Fruit fly (Drosophila melanogaster): ENCODE data around the gene CG7142.
A peak's percentile ranks its signal among the peaks of the same experiment; 100 is the strongest.

CG7142 gene

dm6 chr3R:18298900-18299321 is 19.6 kb upstream of the CG7142 start, which contains the start of gene Dlc90F (continued):
- no peak for TF ChIP-seq cas (GFP tag; IDR thresholded peaks at IDR 0.05)
- no peak for TF ChIP-seq CG4730 (GFP tag; IDR thresholded peaks at IDR 0.05)
- TF ChIP-seq danr (GFP tag; IDR thresholded peaks at IDR 0.05), result peak; percentile 46; the same call in 1 of the 2 replicates
- TF ChIP-seq Eip74EF (GFP tag; optimal IDR thresholded peaks at IDR 0.05), result peak in 1 of 2 experiments; percentile 68
- peak; percentile 76 for TF ChIP-seq CG2678 (tag; optimal IDR thresholded peaks at IDR 0.05)
- peak; percentile 80 for TF ChIP-seq NfI (GFP tag; optimal IDR thresholded peaks at IDR 0.05)
- peak; percentile 74 for TF ChIP-seq CG34422 (GFP tag; IDR thresholded peaks at IDR 0.05)
- TF ChIP-seq CG15514 (GFP tag; optimal IDR thresholded peaks at IDR 0.05), result peak; percentile 67
- peak; percentile 94 for TF ChIP-seq CG12659 (GFP tag; optimal IDR thresholded peaks at IDR 0.05)
- TF ChIP-seq CG15479 (GFP tag; optimal IDR thresholded peaks at IDR 0.05), result peak; percentile 43
- TF ChIP-seq stc (GFP tag; IDR thresholded peaks at IDR 0.05), result peak; percentile 70; the same call in 1 of the 2 replicates
- peak in 1 of 2 experiments; percentile 44 for TF ChIP-seq crp (GFP tag; optimal IDR thresholded peaks at IDR 0.05)
- TF ChIP-seq gcm (GFP tag; optimal IDR thresholded peaks at IDR 0.05), result no peak
- peak; percentile 64 for TF ChIP-seq fd3F (GFP tag; optimal IDR thresholded peaks at IDR 0.05)
- TF ChIP-seq pnt (GFP tag; optimal IDR thresholded peaks at IDR 0.05), result peak; percentile 79
- TF ChIP-seq CG11093 (GFP tag; IDR thresholded peaks at IDR 0.05), result peak; percentile 66; the same call in 2 of the 3 replicates
- TF ChIP-seq ewg (GFP tag; optimal IDR thresholded peaks at IDR 0.05), result peak; percentile 66
- peak; percentile 60 for TF ChIP-seq CG13894 (tag; optimal IDR thresholded peaks at IDR 0.05)
- TF ChIP-seq corto (GFP tag; optimal IDR thresholded peaks at IDR 0.05), result no peak
- TF ChIP-seq D19A (tag; optimal IDR thresholded peaks at IDR 0.05), result peak; percentile 20
- TF ChIP-seq ci (GFP tag; IDR thresholded peaks at IDR 0.05), result peak; percentile 84
- peak; percentile 71 for TF ChIP-seq CG31224 (GFP tag; IDR thresholded peaks at IDR 0.05)
- peak; percentile 44 for TF ChIP-seq Dp (GFP tag; optimal IDR thresholded peaks at IDR 0.05)
- TF ChIP-seq dati (GFP tag; IDR thresholded peaks at IDR 0.05), result no peak
- no peak for TF ChIP-seq eve (GFP tag; optimal IDR thresholded peaks at IDR 0.05)
- TF ChIP-seq CG5953 (GFP tag; IDR thresholded peaks at IDR 0.05), result peak; percentile 61; the same call in 1 of the 2 replicates
- TF ChIP-seq knrl (GFP tag; IDR thresholded peaks at IDR 0.05; ENCODE audit: partially characterized antibody), result peak; percentile 74
- TF ChIP-seq CG6689 (GFP tag; IDR thresholded peaks at IDR 0.05), result peak; percentile 75
- TF ChIP-seq fd96Cb (tag; optimal IDR thresholded peaks at IDR 0.05), result peak; percentile 65
- peak; percentile 85 for TF ChIP-seq lmd (GFP tag; IDR thresholded peaks at IDR 0.05)
- TF ChIP-seq gt (GFP tag; IDR thresholded peaks at IDR 0.05), result no peak
- peak; percentile 84 for TF ChIP-seq pzg (GFP tag; optimal IDR thresholded peaks at IDR 0.05)
- peak; percentile 38 for TF ChIP-seq CG18764 (GFP tag; optimal IDR thresholded peaks at IDR 0.05)
- TF ChIP-seq E2f2 (GFP tag; IDR thresholded peaks at IDR 0.05), result peak; percentile 54; the same call in 1 of the 2 replicates
- peak; percentile 57; the same call in 1 of the 2 replicates for TF ChIP-seq Ada2b (GFP tag; IDR thresholded peaks at IDR 0.05)
- no peak for TF ChIP-seq CG12071 (GFP tag; optimal IDR thresholded peaks at IDR 0.05)
- peak; percentile 72 for TF ChIP-seq CG6272 (GFP tag; IDR thresholded peaks at IDR 0.05)
- no peak for TF ChIP-seq CG12219 (GFP tag; optimal IDR thresholded peaks at IDR 0.05)
- TF ChIP-seq seq (GFP tag; IDR thresholded peaks at IDR 0.05), result peak; percentile 61; the same call in 1 of the 2 replicates
- TF ChIP-seq CG4707 (GFP tag; optimal IDR thresholded peaks at IDR 0.05), result no peak
- peak; percentile 81 for TF ChIP-seq CG17829 (tag; optimal IDR thresholded peaks at IDR 0.05)
- TF ChIP-seq CG10654 (GFP tag; optimal IDR thresholded peaks at IDR 0.05), result peak; percentile 65
- peak; percentile 40 for TF ChIP-seq CG1529 (GFP tag; optimal IDR thresholded peaks at IDR 0.05)
- TF ChIP-seq B-H1 (GFP tag; IDR thresholded peaks at IDR 0.05), result peak; percentile 64; the same call in 2 of the 3 replicates
- TF ChIP-seq CG6854 (GFP tag; optimal IDR thresholded peaks at IDR 0.05), result no peak
- TF ChIP-seq pum (GFP tag; optimal IDR thresholded peaks at IDR 0.05), result peak; percentile 77
- TF ChIP-seq gro (GFP tag; optimal IDR thresholded peaks at IDR 0.05), result peak; percentile 33
- no peak for TF ChIP-seq CG14860 (GFP tag; IDR thresholded peaks at IDR 0.05; ENCODE audit: partially characterized antibody)
- peak; percentile 86 for TF ChIP-seq tio (GFP tag; optimal IDR thresholded peaks at IDR 0.05)
- TF ChIP-seq tin (GFP tag; optimal IDR thresholded peaks at IDR 0.05), result peak; percentile 66
